ENCODE assay signal across 2 worm cellular contexts in the genomic region with DNA sequence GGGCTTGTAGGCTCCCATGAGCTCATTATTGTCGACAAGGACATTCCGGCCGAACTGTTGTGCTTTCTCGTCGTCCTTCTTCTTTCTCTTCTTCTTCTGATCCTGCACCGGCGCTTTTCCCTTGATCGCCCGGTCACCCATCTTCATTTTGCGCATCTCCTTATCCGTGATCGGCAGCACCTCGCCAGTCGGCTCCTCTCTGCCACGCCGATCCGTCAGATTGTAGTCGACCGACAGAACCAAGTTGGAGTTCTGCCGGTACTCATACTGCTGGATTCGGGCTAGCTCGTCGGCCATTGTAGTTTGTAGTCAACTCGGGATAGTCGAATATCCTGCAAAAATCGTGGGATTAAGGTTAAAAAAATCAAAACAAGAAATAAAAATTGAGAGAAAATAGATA.
TF ChIP-seq lines count a peak whose summit lies in the region.

Gene snrp-200, minus strand, starts transcription at position 332 of the 400 bp plus-strand sequence.

TF ChIP-seq in whole organism, L4 larva, 104 proteins besides CTCF, POLR2A, EP300 and RAD21:
- TF ChIP-seq cey-2 (tag; optimal IDR thresholded peaks at IDR 0.05; lab: Kevin White, UChicago; ENCODE audit: borderline replicate concordance, insufficient read depth) (no peak), gei-8 (GFP tag; optimal IDR thresholded peaks at IDR 0.05; lab: Kevin White, UChicago) (peak; percentile 1), tra-1 (GFP tag; IDR thresholded peaks at IDR 0.05; lab: Robert Waterston, UW) (no peak), arid-1 (GFP tag; conservative IDR thresholded peaks at IDR 0.05; lab: Robert Waterston, UW) (peak; percentile 59; the same call in 1 of the 2 replicates), madf-5 (GFP tag; IDR thresholded peaks at IDR 0.05; lab: Robert Waterston, UW) (0 out of 4 replicates have a peak, but pooled peaks of 1 of the 2 experiments have one; percentile 14), ceh-62 (tag; optimal IDR thresholded peaks at IDR 0.05; lab: Kevin White, UChicago) (no peak), lin-38 (GFP tag; IDR thresholded peaks at IDR 0.05; lab: Robert Waterston, UW) (peak; percentile 63), nhr-10 (tag; optimal IDR thresholded peaks at IDR 0.05; lab: Kevin White, UChicago) (no peak), F44E2.7 (GFP tag; IDR thresholded peaks at IDR 0.05; lab: Robert Waterston, UW) (0 out of 2 replicates have a peak, but pooled peaks have one; percentile 3), unc-39 (tag; optimal IDR thresholded peaks at IDR 0.05; lab: Kevin White, UChicago) (no peak), D1046.2 (GFP tag; IDR thresholded peaks at IDR 0.05; lab: Robert Waterston, UW) (0 out of 2 replicates have a peak, but pooled peaks have one; percentile 22), T20F7.1 (GFP tag; optimal IDR thresholded peaks at IDR 0.05; lab: Kevin White, UChicago) (no peak), zip-2 (tag; optimal IDR thresholded peaks at IDR 0.05; lab: Kevin White, UChicago) (no peak), pha-4 (GFP tag; IDR thresholded peaks at IDR 0.05; lab: Robert Waterston, UW) (peak; percentile 42), pha-4 (tag; optimal IDR thresholded peaks at IDR 0.05; lab: Kevin White, UChicago) (no peak), dpl-1 (GFP tag; optimal IDR thresholded peaks at IDR 0.05; lab: Kevin White, UChicago) (no peak), lin-1 (GFP tag; IDR thresholded peaks at IDR 0.05; lab: Robert Waterston, UW) (peak; percentile 26; the same call in 1 of the 2 replicates), fos-1 (tag; optimal IDR thresholded peaks at IDR 0.05; lab: Kevin White, UChicago) (no peak), php-3 (GFP tag; IDR thresholded peaks at IDR 0.05; lab: Robert Waterston, UW) (0 out of 2 replicates have a peak, but pooled peaks have one; percentile 38), set-16 (GFP tag; IDR thresholded peaks at IDR 0.05; lab: Robert Waterston, UW) (peak; percentile 74), ctbp-1 (GFP tag; IDR thresholded peaks at IDR 0.05; lab: Robert Waterston, UW) (0 out of 2 replicates have a peak, but pooled peaks have one; percentile 42), lim-7 (GFP tag; IDR thresholded peaks at IDR 0.05; lab: Robert Waterston, UW) (no peak), nhr-237 (tag; optimal IDR thresholded peaks at IDR 0.05; lab: Kevin White, UChicago) (no peak), Y105C5A.15 (GFP tag; IDR thresholded peaks at IDR 0.05; lab: Robert Waterston, UW) (0 out of 2 replicates have a peak, but pooled peaks have one; percentile 48), lin-39 (tag; optimal IDR thresholded peaks at IDR 0.05; lab: Kevin White, UChicago) (no peak), pqm-1 (tag; optimal IDR thresholded peaks at IDR 0.05; lab: Kevin White, UChicago) (no peak)

TF ChIP-seq in whole organism, young adult, 124 proteins besides CTCF, POLR2A, EP300 and RAD21 (continues in another document):
- TF ChIP-seq ztf-6 (GFP tag; IDR thresholded peaks at IDR 0.05; lab: Robert Waterston, UW): no peak
- no peak for TF ChIP-seq ztf-18 (tag; optimal IDR thresholded peaks at IDR 0.05; lab: Kevin White, UChicago)
- TF ChIP-seq tbp1 (GFP tag; optimal IDR thresholded peaks at IDR 0.05; lab: Kevin White, UChicago): no peak
- TF ChIP-seq ceh-100 (GFP tag; IDR thresholded peaks at IDR 0.05; lab: Robert Waterston, UW): peak; percentile 56; the same call in 1 of the 2 replicates
- no peak for TF ChIP-seq nhr-120 (GFP tag; IDR thresholded peaks at IDR 0.05; lab: Robert Waterston, UW)
- no peak for TF ChIP-seq F55B11.4 (tag; optimal IDR thresholded peaks at IDR 0.05; lab: Kevin White, UChicago; ENCODE audit: borderline replicate concordance, insufficient read depth)
- no peak for TF ChIP-seq ztf-3 (GFP tag; optimal IDR thresholded peaks at IDR 0.05; lab: Kevin White, UChicago)
- TF ChIP-seq snpc-1.3 (tag; optimal IDR thresholded peaks at IDR 0.05; lab: Kevin White, UChicago; ENCODE audit: insufficient read depth): no peak
- TF ChIP-seq Y53F4B.3 (GFP tag; IDR thresholded peaks at IDR 0.05; lab: Robert Waterston, UW): no peak
- TF ChIP-seq F33H1.4 (GFP tag; IDR thresholded peaks at IDR 0.05; lab: Robert Waterston, UW): no peak
- no peak for TF ChIP-seq Y95B8A.8 (GFP tag; IDR thresholded peaks at IDR 0.05; lab: Robert Waterston, UW)
- TF ChIP-seq ztf-25 (GFP tag; IDR thresholded peaks at IDR 0.05; lab: Robert Waterston, UW): 0 out of 2 replicates have a peak, but pooled peaks have one; percentile 35
- TF ChIP-seq hmg-20 (GFP tag; IDR thresholded peaks at IDR 0.05; lab: Robert Waterston, UW): 0 out of 2 replicates have a peak, but pooled peaks have one; percentile 7
- 0 out of 2 replicates have a peak, but pooled peaks have one; percentile 24 for TF ChIP-seq dox-1 (GFP tag; IDR thresholded peaks at IDR 0.05; lab: Robert Waterston, UW)
- TF ChIP-seq Y56A3A.18 (GFP tag; IDR thresholded peaks at IDR 0.05; lab: Robert Waterston, UW): peak; percentile 58; the same call in 1 of the 2 replicates
- TF ChIP-seq F37B4.10 (GFP tag; IDR thresholded peaks at IDR 0.05; lab: Robert Waterston, UW): no peak
- TF ChIP-seq rec-8 (tag; optimal IDR thresholded peaks at IDR 0.05; lab: Kevin White, UChicago): no peak
- no peak for TF ChIP-seq F23B12.7 (tag; optimal IDR thresholded peaks at IDR 0.05; lab: Kevin White, UChicago; ENCODE audit: insufficient read depth)
- peak; percentile 39 for TF ChIP-seq fkh-3 (tag; optimal IDR thresholded peaks at IDR 0.05; lab: Kevin White, UChicago)
- no peak for TF ChIP-seq attf-5 (GFP tag; optimal IDR thresholded peaks at IDR 0.05; lab: Kevin White, UChicago)
- no peak for TF ChIP-seq lsl-1 (GFP tag; optimal IDR thresholded peaks at IDR 0.05; lab: Kevin White, UChicago)
- 0 out of 2 replicates have a peak, but pooled peaks have one; percentile 9 for TF ChIP-seq nfya-2 (GFP tag; IDR thresholded peaks at IDR 0.05; lab: Robert Waterston, UW)
- TF ChIP-seq ceh-91 (GFP tag; IDR thresholded peaks at IDR 0.05; lab: Robert Waterston, UW): no peak
- TF ChIP-seq lsy-27 (tag; optimal IDR thresholded peaks at IDR 0.05; lab: Kevin White, UChicago; ENCODE audit: borderline replicate concordance, insufficient read depth): no peak
- peak; percentile 84 for TF ChIP-seq hsf-1 (GFP tag; IDR thresholded peaks at IDR 0.05; lab: Robert Waterston, UW)
- no peak for TF ChIP-seq unc-130 (GFP tag; optimal IDR thresholded peaks at IDR 0.05; lab: Kevin White, UChicago)
- TF ChIP-seq egrh-3 (GFP tag; IDR thresholded peaks at IDR 0.05; lab: Robert Waterston, UW): no peak
- no peak; the same call in 1 of the 2 replicates for TF ChIP-seq C17E4.6 (GFP tag; IDR thresholded peaks at IDR 0.05; lab: Robert Waterston, UW)
- peak; percentile 45; the same call in 1 of the 2 replicates for TF ChIP-seq nfyb-1 (GFP tag; IDR thresholded peaks at IDR 0.05; lab: Robert Waterston, UW)
- TF ChIP-seq lin-35 (GFP tag; optimal IDR thresholded peaks at IDR 0.05; lab: Kevin White, UChicago): no peak
- no peak for TF ChIP-seq aptf-2 (GFP tag; conservative IDR thresholded peaks at IDR 0.05; lab: Robert Waterston, UW)
- no peak for TF ChIP-seq F22D6.2 (tag; optimal IDR thresholded peaks at IDR 0.05; lab: Kevin White, UChicago)
- TF ChIP-seq rcor-1 (GFP tag; IDR thresholded peaks at IDR 0.05; lab: Robert Waterston, UW): no peak
- TF ChIP-seq efl-1 (GFP tag; optimal IDR thresholded peaks at IDR 0.05; lab: Kevin White, UChicago): no peak
- TF ChIP-seq aptf-3 (GFP tag; IDR thresholded peaks at IDR 0.05; lab: Robert Waterston, UW): no peak
- no peak for TF ChIP-seq gei-17 (GFP tag; optimal IDR thresholded peaks at IDR 0.05; lab: Kevin White, UChicago)
- TF ChIP-seq dpff-1 (tag; optimal IDR thresholded peaks at IDR 0.05; lab: Kevin White, UChicago): peak; percentile 15
- TF ChIP-seq ama-1 (optimal IDR thresholded peaks at IDR 0.05; lab: Kevin White, UChicago): no peak
- TF ChIP-seq ama-1 (GFP tag; optimal IDR thresholded peaks at IDR 0.05; lab: Kevin White, UChicago): peak in 1 of 2 experiments; percentile 35
- peak; percentile 53 for TF ChIP-seq atf-7 (tag; optimal IDR thresholded peaks at IDR 0.05; lab: Kevin White, UChicago)
- TF ChIP-seq nfya-1 (tag; optimal IDR thresholded peaks at IDR 0.05; lab: Kevin White, UChicago; ENCODE audit: borderline replicate concordance, insufficient read depth): no peak
- TF ChIP-seq nhr-27 (tag; optimal IDR thresholded peaks at IDR 0.05; lab: Kevin White, UChicago): no peak
- no peak for TF ChIP-seq Y67H2A.10 (GFP tag; conservative IDR thresholded peaks at IDR 0.05; lab: Robert Waterston, UW)
- TF ChIP-seq F57A8.1 (GFP tag; optimal IDR thresholded peaks at IDR 0.05; lab: Kevin White, UChicago): peak; percentile 23
- TF ChIP-seq akir-1 (GFP tag; optimal IDR thresholded peaks at IDR 0.05; lab: Kevin White, UChicago): no peak
- no peak for TF ChIP-seq mes-4 (tag; optimal IDR thresholded peaks at IDR 0.05; lab: Kevin White, UChicago)
- peak; percentile 76 for TF ChIP-seq zfh-2 (GFP tag; conservative IDR thresholded peaks at IDR 0.05; lab: Robert Waterston, UW)
- TF ChIP-seq F52B5.7 (tag; optimal IDR thresholded peaks at IDR 0.05; lab: Kevin White, UChicago): peak; percentile 93
- TF ChIP-seq T26A5.8 (tag; optimal IDR thresholded peaks at IDR 0.05; lab: Kevin White, UChicago): peak; percentile 36
- no peak for TF ChIP-seq let-526 (GFP tag; IDR thresholded peaks at IDR 0.05; lab: Robert Waterston, UW)
- peak; percentile 83 for TF ChIP-seq madf-3 (GFP tag; IDR thresholded peaks at IDR 0.05; lab: Robert Waterston, UW)
- no peak for TF ChIP-seq rpc-1 (optimal IDR thresholded peaks at IDR 0.05; lab: Kevin White, UChicago)
- TF ChIP-seq rpc-1 (tag; optimal IDR thresholded peaks at IDR 0.05; lab: Kevin White, UChicago): no peak
- no peak for TF ChIP-seq egl-44 (GFP tag; IDR thresholded peaks at IDR 0.05; lab: Robert Waterston, UW)
- TF ChIP-seq tbx-9 (tag; optimal IDR thresholded peaks at IDR 0.05; lab: Kevin White, UChicago; ENCODE audit: borderline replicate concordance): no peak
- no peak for TF ChIP-seq F10E7.11 (tag; optimal IDR thresholded peaks at IDR 0.05; lab: Kevin White, UChicago)
- peak; percentile 73 for TF ChIP-seq Y53G8AR.9 (GFP tag; conservative IDR thresholded peaks at IDR 0.05; lab: Robert Waterston, UW)
- no peak for TF ChIP-seq ceh-58 (GFP tag; IDR thresholded peaks at IDR 0.05; lab: Robert Waterston, UW)
- TF ChIP-seq nhr-90 (tag; optimal IDR thresholded peaks at IDR 0.05; lab: Kevin White, UChicago): no peak
- no peak for TF ChIP-seq ccch-3 (GFP tag; optimal IDR thresholded peaks at IDR 0.05; lab: Kevin White, UChicago)
- TF ChIP-seq nhr-80 (tag; optimal IDR thresholded peaks at IDR 0.05; lab: Kevin White, UChicago): no peak
